Fruit fly (Drosophila melanogaster): ENCODE measurements around the gene CG32276.

CG32276 gene

dm6 chr3L:3239033-3239752 is 40.3 kb upstream of the CG32276 start, which contains the start of gene CG17746:
CG17746 (minus strand) TSS chr3L:3239578.
- TF ChIP-seq Hr83 (GFP tag; optimal IDR thresholded peaks at IDR 0.05; ENCODE audit: poor library complexity, severe bottlenecking) (peak; percentile 50), foxo (GFP tag; optimal IDR thresholded peaks at IDR 0.05) (peak in 1 of 2 experiments; percentile 35), brk (GFP tag; optimal IDR thresholded peaks at IDR 0.05) (peak; percentile 31), ey (GFP tag; optimal IDR thresholded peaks at IDR 0.05) (peak; percentile 4), rgr (GFP tag; optimal IDR thresholded peaks at IDR 0.05) (peak; percentile 44), fru (GFP tag; optimal IDR thresholded peaks at IDR 0.05) (peak; percentile 3), woc (GFP tag; optimal IDR thresholded peaks at IDR 0.05) (no peak), Mio (GFP tag; optimal IDR thresholded peaks at IDR 0.05) (no peak), CG9705 (GFP tag; optimal IDR thresholded peaks at IDR 0.05) (no peak), sv (GFP tag; optimal IDR thresholded peaks at IDR 0.05) (peak; percentile 17), Hr78 (GFP tag; optimal IDR thresholded peaks at IDR 0.05) (no peak), jim (GFP tag; optimal IDR thresholded peaks at IDR 0.05) (no peak), h (GFP tag; optimal IDR thresholded peaks at IDR 0.05) (peak; percentile 48), dl (GFP tag; optimal IDR thresholded peaks at IDR 0.05; ENCODE audit: insufficient read depth in 1 of 2, partially characterized antibody in 2 of 2) (no peak), OdsH (GFP tag; optimal IDR thresholded peaks at IDR 0.05) (no peak), Dif (GFP tag; optimal IDR thresholded peaks at IDR 0.05; ENCODE audit: partially characterized antibody) (peak; percentile 6), Hnf4 (GFP tag; optimal IDR thresholded peaks at IDR 0.05) (peak; percentile 53), Jra (GFP tag; optimal IDR thresholded peaks at IDR 0.05) (peak; percentile 10), HLH106 (tag; optimal IDR thresholded peaks at IDR 0.05) (peak; percentile 2), N (GFP tag; optimal IDR thresholded peaks at IDR 0.05) (no peak)

- TF ChIP-seq Myc (optimal IDR thresholded peaks at IDR 0.05) (no peak), OdsH (GFP tag; optimal IDR thresholded peaks at IDR 0.05) (no peak), Vsx2 (GFP tag; optimal IDR thresholded peaks at IDR 0.05; ENCODE audit: partially characterized antibody) (no peak), dsf (GFP tag; optimal IDR thresholded peaks at IDR 0.05; ENCODE audit: borderline replicate concordance) (no peak)
These were observed 37.5 kb upstream of the CG32276 start for dm6 chr3L:3236319-3236718.

- TF ChIP-seq Rel (GFP tag; optimal IDR thresholded peaks at IDR 0.05) (no peak), Rel (tag; optimal IDR thresholded peaks at IDR 0.05) (no peak), Sp1 (GFP tag; optimal IDR thresholded peaks at IDR 0.05) (no peak), N (GFP tag; optimal IDR thresholded peaks at IDR 0.05) (peak; percentile 42), rgr (GFP tag; optimal IDR thresholded peaks at IDR 0.05) (no peak), woc (GFP tag; optimal IDR thresholded peaks at IDR 0.05) (no peak), Dif (GFP tag; optimal IDR thresholded peaks at IDR 0.05; ENCODE audit: partially characterized antibody) (no peak), OdsH (GFP tag; optimal IDR thresholded peaks at IDR 0.05) (no peak)
These were observed 27.6 kb upstream of the CG32276 start for dm6 chr3L:3226458-3226783.

dm6 chr3L:3225769-3226457 is 27.1 kb upstream of the CG32276 start:
- peak; percentile 99 for TF ChIP-seq Dif (GFP tag; optimal IDR thresholded peaks at IDR 0.05; ENCODE audit: partially characterized antibody)
- no peak for TF ChIP-seq OdsH (GFP tag; optimal IDR thresholded peaks at IDR 0.05)
- TF ChIP-seq woc (GFP tag; optimal IDR thresholded peaks at IDR 0.05): no peak
- no peak for TF ChIP-seq rgr (GFP tag; optimal IDR thresholded peaks at IDR 0.05)
- TF ChIP-seq pan (optimal IDR thresholded peaks at IDR 0.05): no peak
- TF ChIP-seq lola (GFP tag; optimal IDR thresholded peaks at IDR 0.05): peak; percentile 83
- no peak for TF ChIP-seq GATAd (GFP tag; optimal IDR thresholded peaks at IDR 0.05)
- TF ChIP-seq psq (GFP tag; optimal IDR thresholded peaks at IDR 0.05): peak; percentile 66
- peak; percentile 20 for TF ChIP-seq Sp1 (GFP tag; optimal IDR thresholded peaks at IDR 0.05)
- TF ChIP-seq sv (GFP tag; optimal IDR thresholded peaks at IDR 0.05): no peak
- peak in 1 of 2 experiments; percentile 92 for TF ChIP-seq dl (GFP tag; optimal IDR thresholded peaks at IDR 0.05; ENCODE audit: insufficient read depth in 1 of 2, partially characterized antibody in 2 of 2)
- no peak for TF ChIP-seq fru (GFP tag; optimal IDR thresholded peaks at IDR 0.05)
- peak; percentile 35 for TF ChIP-seq br (GFP tag; optimal IDR thresholded peaks at IDR 0.05)
- no peak for TF ChIP-seq Abd-B (GFP tag; optimal IDR thresholded peaks at IDR 0.05)
